Fruit fly (Drosophila melanogaster) whole organism: Measurements from ENCODE around the gene lectin-22C.

ENCODE experiments used
- CG8478 ChIP-seq: fragments of >200 bp; optimal IDR thresholded peaks from 2 replicates; lab custom pipeline; 2018; ENCODE audit warnings: inconsistent platforms
- Dll ChIP-seq: fragments of >200 bp; optimal IDR thresholded peaks from 2 replicates; lab custom pipeline; 2017
- EcR ChIP-seq, 2 experiments: fragments of >200 bp; optimal IDR thresholded peaks; 2 replicates each; lab custom pipeline; 2017; ENCODE audit warnings: missing biosample characterization in 2 of 2, missing genetic modification characterization in 2 of 2, missing genetic modification reagents in 2 of 2
- pan ChIP-seq: fragments of >200 bp; optimal IDR thresholded peaks from 2 replicates; lab custom pipeline; 2017
- usp ChIP-seq: fragments of >200 bp; optimal IDR thresholded peaks from 2 replicates; lab custom pipeline; 2017; ENCODE audit warnings: missing biosample characterization, missing genetic modification characterization, mixed read lengths

- TF ChIP-seq EcR (GFP tag; optimal IDR thresholded peaks at IDR 0.05; lab: Kevin White, UChicago) (no peak), CG8478 (lab: Kevin White, UChicago) (no peak), usp (GFP tag; lab: Kevin White, UChicago) (no peak), pan (lab: Kevin White, UChicago) (no peak), Dll (lab: Kevin White, UChicago) (no peak)
Measured at dm6 chr2L:2032076-2032475, 5.0 kb downstream of the lectin-22C start.
